Worm (Caenorhabditis elegans) whole organism, late embryonic: Measurements from ENCODE around the gene cyp-14A1.

Source experiments
- C38D4.7 ChIP-seq: fragments of 200-800 bp; sonication (Bioruptor generic); optimal IDR thresholded peaks from 2 replicates; lab custom pipeline; 2018; ENCODE audit warnings: mild to moderate bottlenecking, missing genetic modification characterization, moderate library complexity, missing compliant biosample characterization
- F13H6.1 ChIP-seq: sonication (generic microtip); optimal IDR thresholded peaks from 2 replicates; lab custom pipeline; 2016; ENCODE audit warnings: missing genetic modification characterization, missing compliant biosample characterization
- K02D7.2 ChIP-seq: sonication (generic microtip); optimal IDR thresholded peaks from 2 replicates; lab custom pipeline; 2017; ENCODE audit warnings: mild to moderate bottlenecking, missing genetic modification characterization, missing compliant biosample characterization
- K09A11.1 ChIP-seq: sonication (generic microtip); optimal IDR thresholded peaks from 2 replicates; lab custom pipeline; 2017; ENCODE audit warnings: antibody characterized with exemption, mild to moderate bottlenecking, missing genetic modification characterization, missing compliant biosample characterization; ENCODE audit not compliant: insufficient read depth
- T23F11.4 ChIP-seq: fragments of 200-800 bp; sonication (Bioruptor generic); optimal IDR thresholded peaks from 2 replicates; lab custom pipeline; 2018; ENCODE audit warnings: mild to moderate bottlenecking, missing genetic modification characterization, missing compliant biosample characterization
- ahr-1 ChIP-seq: sonication (generic microtip); optimal IDR thresholded peaks from 2 replicates; lab custom pipeline; 2016; ENCODE audit warnings: missing genetic modification characterization, missing compliant biosample characterization
- ama-1 ChIP-seq: fragments of 150-350 bp; optimal IDR thresholded peaks from 2 replicates; lab custom pipeline; 2014
- ceh-14 ChIP-seq: sonication (generic microtip); optimal IDR thresholded peaks from 2 replicates; lab custom pipeline; 2016; ENCODE audit warnings: missing genotype, missing genetic modification characterization, missing compliant biosample characterization
- ceh-18 ChIP-seq: sonication (generic microtip); optimal IDR thresholded peaks from 2 replicates; lab custom pipeline; 2016; ENCODE audit warnings: missing genetic modification characterization, missing compliant biosample characterization
- ceh-19 ChIP-seq: fragments of 200-800 bp; sonication (Bioruptor generic); optimal IDR thresholded peaks from 2 replicates; lab custom pipeline; 2018; ENCODE audit warnings: mild to moderate bottlenecking, missing genetic modification characterization, missing compliant biosample characterization
- ceh-24 ChIP-seq: sonication (generic microtip); optimal IDR thresholded peaks from 2 replicates; lab custom pipeline; 2016; ENCODE audit warnings: mild to moderate bottlenecking, missing genetic modification characterization, missing compliant biosample characterization
- ceh-30 ChIP-seq: fragments of 150-350 bp; optimal IDR thresholded peaks from 2 replicates; lab custom pipeline; 2014; ENCODE audit warnings: missing biosample characterization, missing genetic modification characterization
- ceh-31 ChIP-seq: sonication (generic microtip); optimal IDR thresholded peaks from 2 replicates; lab custom pipeline; 2016; ENCODE audit warnings: missing genetic modification characterization, missing compliant biosample characterization
- ceh-34 ChIP-seq: sonication (generic microtip); optimal IDR thresholded peaks from 2 replicates; lab custom pipeline; 2016; ENCODE audit warnings: mild to moderate bottlenecking, missing genetic modification characterization, missing compliant biosample characterization
- ceh-45 ChIP-seq: fragments of 200-800 bp; sonication (Bioruptor generic); IDR thresholded peaks from 2 replicates; pipeline ENCODE4 v1.3.6; 2022; ENCODE audit warnings: missing genetic modification reagents, missing genetic modification characterization, missing compliant biosample characterization
- ceh-48 ChIP-seq: sonication (generic microtip); optimal IDR thresholded peaks from 2 replicates; lab custom pipeline; 2016; ENCODE audit warnings: missing genetic modification characterization, inconsistent platforms, missing compliant biosample characterization
- ceh-9 ChIP-seq: sonication (generic microtip); optimal IDR thresholded peaks from 2 replicates; lab custom pipeline; 2016; ENCODE audit warnings: mild to moderate bottlenecking, missing genetic modification characterization, inconsistent platforms, missing compliant biosample characterization
- che-1 ChIP-seq: sonication (generic microtip); optimal IDR thresholded peaks from 2 replicates; lab custom pipeline; 2016; ENCODE audit warnings: mild to moderate bottlenecking, missing genetic modification characterization, missing compliant biosample characterization
- dve-1 ChIP-seq: sonication (generic microtip); optimal IDR thresholded peaks from 2 replicates; lab custom pipeline; 2017; ENCODE audit warnings: antibody characterized with exemption, mild to moderate bottlenecking, missing genetic modification characterization, missing compliant biosample characterization
- elt-4 ChIP-seq: sonication (generic microtip); optimal IDR thresholded peaks from 2 replicates; lab custom pipeline; 2016; ENCODE audit warnings: missing genetic modification characterization, missing compliant biosample characterization
- ets-4 ChIP-seq: sonication (generic microtip); optimal IDR thresholded peaks from 2 replicates; lab custom pipeline; 2016; ENCODE audit warnings: missing genetic modification characterization, missing compliant biosample characterization
- fax-1 ChIP-seq: sonication (generic microtip); optimal IDR thresholded peaks from 2 replicates; lab custom pipeline; 2016; ENCODE audit warnings: missing genotype, missing genetic modification characterization, missing compliant biosample characterization
- gmeb-2 ChIP-seq: sonication (generic microtip); optimal IDR thresholded peaks from 2 replicates; lab custom pipeline; 2016; ENCODE audit warnings: missing genetic modification characterization, inconsistent platforms, missing compliant biosample characterization
- hlh-13 ChIP-seq: fragments of 200-800 bp; sonication (Bioruptor generic); optimal IDR thresholded peaks from 2 replicates; lab custom pipeline; 2018; ENCODE audit warnings: mild to moderate bottlenecking, missing genetic modification characterization, missing compliant biosample characterization
- hlh-15 ChIP-seq: sonication (generic microtip); optimal IDR thresholded peaks from 2 replicates; lab custom pipeline; 2016; ENCODE audit warnings: missing genetic modification characterization, missing compliant biosample characterization
- hlh-6 ChIP-seq: sonication (generic microtip); optimal IDR thresholded peaks from 2 replicates; lab custom pipeline; 2016; ENCODE audit warnings: missing genotype, missing genetic modification characterization, missing compliant biosample characterization
- hlh-8 ChIP-seq: sonication (generic microtip); optimal IDR thresholded peaks from 2 replicates; lab custom pipeline; 2016; ENCODE audit warnings: missing genotype, missing genetic modification characterization, missing compliant biosample characterization
- madf-2 ChIP-seq: sonication (generic microtip); optimal IDR thresholded peaks from 2 replicates; lab custom pipeline; 2017; ENCODE audit warnings: missing genetic modification characterization, missing compliant biosample characterization
- mec-3 ChIP-seq: sonication (generic microtip); optimal IDR thresholded peaks from 2 replicates; lab custom pipeline; 2016; ENCODE audit warnings: borderline replicate concordance, missing genetic modification characterization, missing compliant biosample characterization
- nfya-1 ChIP-seq: sonication (generic microtip); optimal IDR thresholded peaks from 2 replicates; lab custom pipeline; 2017; ENCODE audit warnings: missing genetic modification characterization, mild to moderate bottlenecking, missing compliant biosample characterization, antibody characterized with exemption, moderate library complexity
- nhr-232 ChIP-seq: sonication (generic microtip); optimal IDR thresholded peaks from 2 replicates; lab custom pipeline; 2016; ENCODE audit warnings: missing genetic modification characterization, missing compliant biosample characterization
- npax-4 ChIP-seq: sonication (generic microtip); optimal IDR thresholded peaks from 2 replicates; lab custom pipeline; 2016; ENCODE audit warnings: missing genetic modification characterization, missing compliant biosample characterization
- pag-3 ChIP-seq: sonication (generic microtip); optimal IDR thresholded peaks from 2 replicates; lab custom pipeline; 2016; ENCODE audit warnings: missing compliant biosample characterization, missing genetic modification characterization, borderline replicate concordance
- pat-9 ChIP-seq: fragments of 200-800 bp; sonication (Bioruptor generic); optimal IDR thresholded peaks from 2 replicates; lab custom pipeline; 2018; ENCODE audit warnings: mild to moderate bottlenecking, missing genetic modification characterization, moderate library complexity, missing compliant biosample characterization
- pqm-1 ChIP-seq: sonication (generic microtip); optimal IDR thresholded peaks from 2 replicates; lab custom pipeline; 2016; ENCODE audit warnings: missing genetic modification characterization, missing compliant biosample characterization
- pros-1 ChIP-seq: fragments of 150-350 bp; optimal IDR thresholded peaks from 2 replicates; lab custom pipeline; 2014; ENCODE audit warnings: missing biosample characterization, missing genetic modification reagents, missing genetic modification characterization
- ref-2 ChIP-seq: sonication (generic microtip); optimal IDR thresholded peaks from 2 replicates; lab custom pipeline; 2016; ENCODE audit warnings: missing genetic modification characterization, missing compliant biosample characterization
- sdc-2 ChIP-seq: sonication (generic microtip); optimal IDR thresholded peaks from 2 replicates; lab custom pipeline; 2016; ENCODE audit warnings: missing genotype, missing genetic modification characterization, missing compliant biosample characterization
- tbx-2 ChIP-seq: sonication (generic microtip); optimal IDR thresholded peaks from 2 replicates; lab custom pipeline; 2016; ENCODE audit warnings: missing genetic modification characterization, missing compliant biosample characterization
- tbx-7 ChIP-seq: sonication (generic microtip); optimal IDR thresholded peaks from 2 replicates; lab custom pipeline; 2016; ENCODE audit warnings: missing genotype, missing genetic modification characterization, missing compliant biosample characterization
- ttx-3 ChIP-seq: sonication (generic microtip); optimal IDR thresholded peaks from 2 replicates; lab custom pipeline; 2016; ENCODE audit warnings: missing genetic modification reagents, missing genetic modification characterization, missing compliant biosample characterization
- unc-3 ChIP-seq, 2 experiments: fragments of 200-800 bp in 1 of 2; sonication (Bioruptor generic) in 1 of 2; sonication (generic microtip) in 1 of 2; conservative IDR thresholded peaks in 1 of 2; optimal IDR thresholded peaks in 1 of 2; 2 replicates each; pipeline versions ENCODE4 v1.3.6 to Lab custom; 2016 to 2022; ENCODE audit warnings: missing compliant biosample characterization in 2 of 2, missing genetic modification characterization in 2 of 2, missing genetic modification reagents in 1 of 2
- unc-42 ChIP-seq: sonication (generic microtip); optimal IDR thresholded peaks from 2 replicates; lab custom pipeline; 2016; ENCODE audit warnings: missing genotype, missing genetic modification characterization, missing compliant biosample characterization
- unc-86 ChIP-seq: sonication (generic microtip); optimal IDR thresholded peaks from 2 replicates; lab custom pipeline; 2016; ENCODE audit warnings: missing genetic modification characterization, missing compliant biosample characterization
- zip-5 ChIP-seq: sonication (generic microtip); optimal IDR thresholded peaks from 2 replicates; lab custom pipeline; 2016; ENCODE audit warnings: missing genetic modification characterization, missing compliant biosample characterization
- ztf-16 ChIP-seq: sonication (generic microtip); optimal IDR thresholded peaks from 2 replicates; lab custom pipeline; 2017; ENCODE audit warnings: missing genetic modification characterization, missing compliant biosample characterization

cyp-14A1 gene

ce11 chrX:13251354-13251843, 15.8 kb downstream of the cyp-14A1 start (continued):
- TF ChIP-seq unc-3 (GFP tag; conservative IDR thresholded peaks at IDR 0.05; lab: Robert Waterston, UW) (no peak), unc-3 (tag; optimal IDR thresholded peaks at IDR 0.05; lab: Kevin White, UChicago) (no peak), hlh-15 (no peak), pat-9 (tag; lab: Kevin White, UChicago) (no peak), ceh-18 (peak; percentile 50), gmeb-2 (no peak), ahr-1 (tag; lab: Kevin White, UChicago) (no peak)

ce11 chrX:13250163-13250562, 17.0 kb downstream of the cyp-14A1 start:
- TF ChIP-seq nhr-232 (tag; lab: Kevin White, UChicago) (no peak), ceh-48 (no peak), tbx-7 (no peak), ets-4 (tag; lab: Kevin White, UChicago) (no peak), ceh-31 (tag; lab: Kevin White, UChicago) (no peak), elt-4 (tag; lab: Kevin White, UChicago) (no peak), dve-1 (tag; lab: Kevin White, UChicago) (no peak), hlh-6 (no peak), unc-86 (tag; lab: Kevin White, UChicago) (no peak), ttx-3 (tag; lab: Kevin White, UChicago) (no peak), pros-1 (tag; lab: Kevin White, UChicago) (no peak), pag-3 (tag; lab: Kevin White, UChicago) (no peak), T23F11.4 (no peak), ceh-14 (tag; lab: Kevin White, UChicago) (no peak), tbx-2 (tag; lab: Kevin White, UChicago) (no peak), ref-2 (no peak), ztf-16 (no peak)
- TF ChIP-seq, all 69 proteins: peak for 0

DNA sequence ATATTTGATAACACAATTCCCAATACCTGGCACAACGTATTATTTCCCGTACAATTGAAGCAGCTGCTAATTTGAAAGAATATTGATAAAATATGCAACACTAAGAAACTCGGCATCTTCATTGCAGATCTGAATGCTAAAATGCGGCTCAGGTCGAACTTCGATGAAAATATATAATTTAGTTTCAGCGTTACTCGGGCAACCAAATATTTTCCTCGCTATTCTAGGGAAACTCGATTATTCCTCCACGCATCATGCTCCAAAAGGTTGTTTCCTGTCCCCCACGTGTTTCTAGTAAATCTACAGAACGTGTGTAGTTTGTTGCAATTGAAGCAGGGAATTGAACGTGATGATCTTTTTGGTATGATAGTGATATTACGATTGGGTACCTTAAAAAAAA, 18.1 kb downstream of the cyp-14A1 start:
- no peak for TF ChIP-seq ets-4 (tag; lab: Kevin White, UChicago)
- no peak for TF ChIP-seq sdc-2 (tag; lab: Kevin White, UChicago)
- no peak for TF ChIP-seq K02D7.2

DNA sequence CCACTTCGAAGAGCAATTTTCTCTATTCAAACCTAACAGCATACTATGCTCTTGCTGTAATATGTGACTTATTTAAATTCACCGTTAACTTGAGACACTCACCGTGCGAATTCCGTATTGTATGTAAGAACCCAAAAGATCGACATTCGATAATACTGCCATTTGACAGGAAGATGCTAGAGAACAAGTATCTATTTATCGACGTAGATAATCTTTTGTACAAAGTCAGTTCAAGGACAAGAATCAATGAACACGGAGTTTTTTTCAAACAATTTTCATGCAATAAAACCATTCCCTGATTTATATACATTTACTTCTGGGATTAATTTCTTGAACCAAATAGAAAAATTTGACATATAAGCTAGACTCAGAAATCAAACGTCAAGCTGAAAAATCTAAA, 18.9 kb downstream of the cyp-14A1 start, which contains the start of gene K08H2.7:
K08H2.7 (minus strand) TSS at position 173 of the 400 bp plus-strand sequence.
- no peak for TF ChIP-seq pag-3 (tag; lab: Kevin White, UChicago)
- no peak for TF ChIP-seq unc-42
- TF ChIP-seq ceh-34 = no peak
- no peak for TF ChIP-seq madf-2
- TF ChIP-seq K09A11.1 (tag; lab: Kevin White, UChicago) = no peak
- TF ChIP-seq ceh-9 (tag; lab: Kevin White, UChicago) = no peak
- TF ChIP-seq che-1 (tag; lab: Kevin White, UChicago) = no peak
- TF ChIP-seq hlh-8 (tag; lab: Kevin White, UChicago) = no peak
- TF ChIP-seq hlh-6 = no peak
- no peak for TF ChIP-seq ceh-18
- TF ChIP-seq ama-1 (lab: Kevin White, UChicago) = no peak
- no peak for TF ChIP-seq ttx-3 (tag; lab: Kevin White, UChicago)
- no peak for TF ChIP-seq C38D4.7 (GFP tag; lab: Kevin White, UChicago)
- TF ChIP-seq nfya-1 (tag; lab: Kevin White, UChicago) = no peak
- TF ChIP-seq hlh-13 = no peak

DNA sequence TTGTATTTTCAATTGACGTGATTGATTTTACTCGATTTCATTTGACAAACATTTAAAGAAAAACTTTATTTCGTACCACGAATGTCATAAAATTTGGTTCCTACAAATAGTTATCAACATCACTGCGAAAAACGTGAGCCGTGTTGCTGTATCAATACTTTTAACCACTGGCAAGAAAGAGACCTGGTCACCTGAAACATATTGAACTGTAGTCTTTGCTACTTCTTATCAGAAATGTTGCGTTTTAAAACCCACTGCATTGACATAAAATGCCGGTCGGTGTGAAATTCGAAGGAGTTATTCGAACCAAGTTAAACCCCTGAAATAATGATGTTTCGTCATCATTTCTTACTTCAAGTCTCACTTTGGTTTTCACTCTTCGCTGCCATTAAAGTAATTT, 19.5 kb downstream of the cyp-14A1 start:
- no peak for TF ChIP-seq ceh-45 (GFP tag; lab: Robert Waterston, UW)
- TF ChIP-seq unc-3 (GFP tag; conservative IDR thresholded peaks at IDR 0.05; lab: Robert Waterston, UW) = no peak
- TF ChIP-seq unc-3 (tag; optimal IDR thresholded peaks at IDR 0.05; lab: Kevin White, UChicago) = no peak
- no peak for TF ChIP-seq pag-3 (tag; lab: Kevin White, UChicago)
- no peak for TF ChIP-seq C38D4.7 (GFP tag; lab: Kevin White, UChicago)
- TF ChIP-seq ceh-24 (tag; lab: Kevin White, UChicago) = no peak
- TF ChIP-seq F13H6.1 (tag; lab: Kevin White, UChicago) = no peak
- no peak for TF ChIP-seq ztf-16
- no peak for TF ChIP-seq ceh-30 (tag; lab: Kevin White, UChicago)
- no peak for TF ChIP-seq npax-4 (tag; lab: Kevin White, UChicago)
- TF ChIP-seq unc-86 (tag; lab: Kevin White, UChicago) = no peak
- TF ChIP-seq sdc-2 (tag; lab: Kevin White, UChicago) = no peak
- TF ChIP-seq fax-1 = no peak
- TF ChIP-seq ceh-19 (GFP tag; lab: Kevin White, UChicago) = no peak
- no peak for TF ChIP-seq mec-3
- no peak for TF ChIP-seq pqm-1 (tag; lab: Kevin White, UChicago)
- no peak for TF ChIP-seq zip-5
- TF ChIP-seq K09A11.1 (tag; lab: Kevin White, UChicago) = no peak
- TF ChIP-seq T23F11.4 = no peak
